Worm (Caenorhabditis elegans) whole organism, L4/young adult: ENCODE data around the gene mps-2.

ENCODE experiments used
- W03F9.2 ChIP-seq: fragments of 150-350 bp; optimal IDR thresholded peaks from 2 replicates; lab custom pipeline; 2014; ENCODE audit warnings: missing biosample characterization, missing genetic modification characterization
- dao-5 ChIP-seq: sonication (generic microtip); optimal IDR thresholded peaks from 2 replicates; lab custom pipeline; 2016; ENCODE audit warnings: missing genotype, missing genetic modification characterization, moderate library complexity, missing compliant biosample characterization
- him-1 ChIP-seq: sonication (generic microtip); optimal IDR thresholded peaks from 2 replicates; lab custom pipeline; 2016; ENCODE audit warnings: missing genotype, missing genetic modification reagents, missing genetic modification characterization, missing compliant biosample characterization

Gene mps-2

ce11 chrII:323048-323776 is 11.2 kb upstream of the mps-2 start, which contains the start of gene K01A2.10:
K01A2.10 (minus strand) TSS chrII:323098.
- TF ChIP-seq dao-5 (no peak), him-1 (tag; lab: Kevin White, UChicago) (no peak), W03F9.2 (tag; lab: Kevin White, UChicago) (no peak)

DNA sequence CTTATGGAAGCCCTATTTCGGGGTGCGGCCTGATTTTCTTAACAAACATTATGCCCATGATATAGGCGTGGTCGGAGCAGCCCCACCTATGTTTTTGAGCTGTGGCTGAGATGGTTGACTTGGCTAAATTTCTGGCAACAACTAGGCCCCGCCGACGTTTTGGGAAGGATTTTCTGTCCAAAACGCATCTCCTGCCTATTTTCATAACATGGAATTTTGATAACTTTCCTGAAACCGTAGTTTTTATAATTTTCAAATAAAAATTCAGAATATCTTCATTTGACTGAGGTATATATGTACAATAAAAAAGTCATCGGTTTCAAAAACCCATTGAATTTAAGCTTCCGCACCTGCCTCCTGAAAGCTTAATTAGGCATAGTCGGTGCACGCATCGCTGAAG is 9.2 kb upstream of the mps-2 start:
- TF ChIP-seq W03F9.2 (tag; lab: Kevin White, UChicago) (no peak), dao-5 (no peak), him-1 (tag; lab: Kevin White, UChicago) (no peak)

DNA sequence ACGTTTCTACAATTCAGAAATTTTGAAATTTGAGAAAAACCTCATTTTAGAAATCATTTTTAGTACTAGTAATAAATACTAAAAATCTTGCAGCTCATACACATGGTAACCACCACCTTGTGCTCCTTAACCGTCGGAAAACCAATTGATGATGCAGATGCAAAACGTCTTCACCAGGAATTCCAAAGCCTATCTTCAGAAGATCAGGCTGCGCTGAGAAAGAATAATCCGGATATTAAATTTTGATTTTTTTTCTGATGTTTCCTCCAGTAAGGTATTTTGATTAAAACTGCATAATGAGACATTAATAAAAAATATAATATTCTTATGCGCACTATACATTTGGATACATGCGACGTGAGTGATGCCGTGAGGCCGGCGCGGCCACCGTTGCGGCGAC is 8.8 kb upstream of the mps-2 start:
- TF ChIP-seq him-1 (tag; lab: Kevin White, UChicago) (no peak), W03F9.2 (tag; lab: Kevin White, UChicago) (no peak), dao-5 (no peak)

ce11 chrII:319459-319858 is 7.4 kb upstream of the mps-2 start, which contains the start of gene far-7:
far-7 (plus strand) TSS chrII:319789.
- TF ChIP-seq him-1 (tag; lab: Kevin White, UChicago): no peak
- TF ChIP-seq W03F9.2 (tag; lab: Kevin White, UChicago): no peak
- no peak for TF ChIP-seq dao-5

- TF ChIP-seq him-1 (tag; lab: Kevin White, UChicago): no peak
- no peak for TF ChIP-seq W03F9.2 (tag; lab: Kevin White, UChicago)
Measured at ce11 chrII:313540-313939, 1.5 kb upstream of the mps-2 start.

DNA sequence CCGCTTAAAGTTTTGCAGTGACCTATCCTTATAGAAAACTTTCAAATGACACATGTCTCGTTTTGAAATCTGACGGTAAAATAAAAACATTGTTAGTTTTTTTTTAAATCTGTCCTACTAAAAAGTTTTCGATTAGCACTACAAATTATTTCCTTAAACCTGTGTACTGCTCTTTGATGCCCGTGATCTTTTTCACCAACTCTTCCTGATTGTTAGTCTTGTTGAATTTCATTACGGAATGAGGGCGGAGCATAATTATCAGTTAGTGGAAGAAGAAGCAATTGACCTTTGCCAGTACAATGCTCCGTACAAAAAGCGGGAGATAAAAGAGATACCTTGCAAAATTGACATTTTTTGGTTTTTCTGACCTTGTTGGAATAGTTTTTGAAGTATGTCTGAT is 4.9 kb downstream of the mps-2 start, which contains the start of gene K01A2.4:
Gene K01A2.4, plus strand, starts transcription at position 301 of the 400 bp plus-strand sequence.
- TF ChIP-seq him-1 (tag; lab: Kevin White, UChicago) (no peak), W03F9.2 (tag; lab: Kevin White, UChicago) (no peak), dao-5 (no peak)

ce11 chrII:305645-306044 is 6.4 kb downstream of the mps-2 start, which contains the start of gene col-69:
col-69 (minus strand) TSS chrII:305745.
- TF ChIP-seq dao-5 (no peak), W03F9.2 (tag; lab: Kevin White, UChicago) (no peak), him-1 (tag; lab: Kevin White, UChicago) (no peak)

ce11 chrII:303927-304711 is 7.9 kb downstream of the mps-2 start:
- TF ChIP-seq him-1 (tag; lab: Kevin White, UChicago): no peak
- TF ChIP-seq dao-5: no peak
- TF ChIP-seq W03F9.2 (tag; lab: Kevin White, UChicago): no peak

ce11 chrII:300977-301772 is 10.8 kb downstream of the mps-2 start, which contains the start of gene K01A2.5:
K01A2.5 (plus strand) TSS chrII:301273.
- TF ChIP-seq him-1 (tag; lab: Kevin White, UChicago) (no peak), W03F9.2 (tag; lab: Kevin White, UChicago) (no peak), dao-5 (no peak)

DNA sequence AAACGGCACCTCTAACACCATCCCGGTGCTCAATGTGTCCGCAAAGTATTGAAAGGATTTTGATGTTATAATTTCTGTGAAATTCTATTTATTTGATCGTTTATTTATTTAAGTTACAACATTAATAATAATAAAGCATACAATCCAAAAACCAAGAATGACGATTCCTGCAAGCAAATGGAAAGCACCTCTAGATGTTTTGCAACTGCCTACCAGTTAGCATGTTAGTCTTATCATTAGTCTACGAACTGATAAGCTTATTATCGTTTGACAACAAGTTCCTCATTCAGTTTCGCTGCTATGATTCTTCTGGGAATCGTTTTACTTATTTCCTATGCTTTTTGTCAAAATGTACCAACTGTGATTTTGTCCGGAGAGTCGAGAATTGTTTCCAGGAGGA is 12.3 kb downstream of the mps-2 start, which contains the start of gene K01A2.6:
Gene K01A2.6, plus strand, starts transcription at position 301 of the 400 bp plus-strand sequence.
- TF ChIP-seq dao-5 (no peak), W03F9.2 (tag; lab: Kevin White, UChicago) (no peak), him-1 (tag; lab: Kevin White, UChicago) (no peak)

- no peak for TF ChIP-seq W03F9.2 (tag; lab: Kevin White, UChicago)
Measured at ce11 chrII:296911-297440, 15.0 kb downstream of the mps-2 start, which contains the start of the genes clec-117 and B0432.1. clec-117 (minus strand) TSS chrII:297011. B0432.1 (plus strand) TSS chrII:297390.

DNA sequence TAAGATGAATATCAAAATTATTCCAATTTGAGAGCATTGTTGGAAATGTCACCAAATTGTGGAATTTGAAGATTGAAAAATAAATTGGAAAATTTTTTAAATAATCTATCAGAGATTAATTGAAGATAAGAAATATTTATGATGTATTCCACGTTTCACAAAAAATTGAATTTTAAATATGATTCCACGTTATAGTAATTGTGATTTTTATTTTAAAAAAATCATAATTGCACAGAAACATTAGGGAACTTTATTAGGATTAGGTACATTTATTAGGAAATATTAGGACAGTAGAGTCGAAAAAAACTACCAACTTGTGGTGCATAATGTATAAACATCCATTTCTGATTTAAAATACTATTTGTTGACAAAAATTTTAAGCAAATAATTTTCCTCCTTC is 17.4 kb downstream of the mps-2 start, which contains the start of gene B0432.11:
Gene B0432.11, minus strand, starts transcription at position 101 of the 400 bp plus-strand sequence.
- no peak for TF ChIP-seq him-1 (tag; lab: Kevin White, UChicago)
- no peak for TF ChIP-seq W03F9.2 (tag; lab: Kevin White, UChicago)
- no peak for TF ChIP-seq dao-5

ce11 chrII:290282-290681 is 21.7 kb downstream of the mps-2 start, which contains the start of gene djr-1.1:
djr-1.1 (plus strand) TSS chrII:290582.
- TF ChIP-seq W03F9.2 (tag; lab: Kevin White, UChicago) (no peak), him-1 (tag; lab: Kevin White, UChicago) (no peak), dao-5 (no peak)
